Fruit fly (Drosophila melanogaster) whole organism: ENCODE data around the gene CG15408.

ENCODE experiments used
- CG8478 ChIP-seq: fragments of >200 bp; optimal IDR thresholded peaks from 2 replicates; lab custom pipeline; 2018; ENCODE audit warnings: inconsistent platforms
- Dll ChIP-seq: fragments of >200 bp; optimal IDR thresholded peaks from 2 replicates; lab custom pipeline; 2017
- EcR ChIP-seq, 2 experiments: fragments of >200 bp; optimal IDR thresholded peaks; 2 replicates each; lab custom pipeline; 2017; ENCODE audit warnings: missing biosample characterization in 2 of 2, missing genetic modification characterization in 2 of 2, missing genetic modification reagents in 2 of 2
- pan ChIP-seq: fragments of >200 bp; optimal IDR thresholded peaks from 2 replicates; lab custom pipeline; 2017
- psq ChIP-seq: fragments of >200 bp; optimal IDR thresholded peaks from 2 replicates; lab custom pipeline; 2017
- usp ChIP-seq: fragments of >200 bp; optimal IDR thresholded peaks from 2 replicates; lab custom pipeline; 2017; ENCODE audit warnings: missing biosample characterization, missing genetic modification characterization, mixed read lengths

DNA sequence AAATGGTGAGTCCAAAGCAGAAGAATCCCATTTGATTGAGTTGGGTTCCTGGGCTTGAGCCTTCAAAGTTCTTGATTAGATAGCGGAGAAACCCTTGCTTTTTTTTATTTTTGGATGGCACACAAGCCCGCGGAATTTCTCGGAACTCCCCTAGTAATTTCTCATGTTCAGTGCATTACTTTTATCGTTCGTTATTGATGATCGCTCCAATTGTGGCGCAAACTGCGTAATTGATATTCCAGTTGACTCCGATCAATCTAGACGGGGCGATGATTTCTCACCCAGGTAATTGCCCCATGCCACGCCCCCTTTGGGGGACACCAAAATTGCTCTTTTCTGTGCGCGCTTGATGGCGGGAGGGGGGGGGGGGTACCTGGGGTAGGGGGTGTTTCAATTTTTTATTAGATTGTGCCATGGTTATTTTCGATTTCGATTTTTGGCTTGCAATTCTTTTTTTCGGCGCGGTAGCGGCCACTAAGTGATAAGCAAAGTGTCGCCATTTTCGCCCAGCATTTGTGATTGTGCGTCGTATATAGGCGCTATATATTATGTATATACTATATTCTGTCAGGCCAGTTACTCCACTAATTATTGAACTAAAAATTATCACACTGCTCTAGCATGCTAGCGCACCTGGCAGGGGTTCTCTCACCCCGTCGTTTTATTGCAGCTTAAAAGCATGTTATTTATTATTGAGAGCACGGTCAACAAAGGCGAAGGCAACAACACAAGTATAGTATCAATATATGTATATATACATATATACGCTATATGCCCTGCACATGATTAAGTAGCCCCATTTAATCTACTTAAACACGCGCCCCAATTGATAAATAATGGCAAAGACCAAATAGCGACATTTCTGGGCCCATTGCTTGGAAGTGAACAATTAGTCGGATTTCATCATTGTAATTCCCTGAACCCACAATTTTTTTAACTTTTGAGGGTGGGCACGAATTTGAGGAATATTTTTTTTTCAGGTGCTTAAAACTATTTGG lies 27.5 kb upstream of the CG15408 start:
- TF ChIP-seq CG8478 (lab: Kevin White, UChicago), result no peak
- TF ChIP-seq psq, result no peak
- TF ChIP-seq EcR (GFP tag; optimal IDR thresholded peaks at IDR 0.05; lab: Kevin White, UChicago), result no peak
- TF ChIP-seq pan (lab: Kevin White, UChicago), result no peak
- no peak for TF ChIP-seq usp (GFP tag; lab: Kevin White, UChicago)
- no peak for TF ChIP-seq Dll
